Worm (Caenorhabditis elegans) whole organism, L3 larva: ENCODE data around the gene cut-4.

Experiments
- aly-2 ChIP-seq: fragments of 150-350 bp; optimal IDR thresholded peaks from 2 replicates; lab custom pipeline; 2014; ENCODE audit warnings: missing biosample characterization, missing genetic modification characterization
- ceh-82 ChIP-seq: fragments of 150-350 bp; optimal IDR thresholded peaks from 2 replicates; lab custom pipeline; 2014; ENCODE audit warnings: missing biosample characterization, missing genetic modification characterization
- fkh-10 ChIP-seq: sonication (generic microtip); optimal IDR thresholded peaks from 2 replicates; lab custom pipeline; 2017; ENCODE audit warnings: missing biosample characterization, missing genetic modification reagents, missing genetic modification characterization
- fos-1 ChIP-seq: fragments of 150-350 bp; optimal IDR thresholded peaks from 2 replicates; lab custom pipeline; 2014; ENCODE audit warnings: missing biosample characterization, missing genetic modification characterization
- jun-1 ChIP-seq: fragments of 150-350 bp; optimal IDR thresholded peaks from 2 replicates; lab custom pipeline; 2014; ENCODE audit warnings: missing biosample characterization, missing genetic modification reagents, missing genetic modification characterization
- lsy-12 ChIP-seq: sonication (generic microtip); optimal IDR thresholded peaks from 2 replicates; lab custom pipeline; 2016; ENCODE audit warnings: mild to moderate bottlenecking, missing genetic modification characterization, missing compliant biosample characterization
- nhr-12 ChIP-seq: fragments of 150-350 bp; optimal IDR thresholded peaks from 2 replicates; lab custom pipeline; 2014; ENCODE audit warnings: missing biosample characterization, missing genetic modification characterization
- nhr-43 ChIP-seq: sonication (generic microtip); optimal IDR thresholded peaks from 2 replicates; lab custom pipeline; 2016; ENCODE audit warnings: mild to moderate bottlenecking, missing genetic modification characterization, missing compliant biosample characterization; ENCODE audit not compliant: poor library complexity, severe bottlenecking
- unc-62 ChIP-seq: fragments of 150-350 bp; sonication (generic microtip); optimal IDR thresholded peaks from 4 replicates; lab custom pipeline; 2014; ENCODE audit warnings: missing biosample characterization, missing genetic modification reagents, missing genetic modification characterization
- zag-1 ChIP-seq: fragments of 150-350 bp; optimal IDR thresholded peaks from 2 replicates; lab custom pipeline; 2014; ENCODE audit warnings: missing biosample characterization, missing genetic modification characterization

DNA sequence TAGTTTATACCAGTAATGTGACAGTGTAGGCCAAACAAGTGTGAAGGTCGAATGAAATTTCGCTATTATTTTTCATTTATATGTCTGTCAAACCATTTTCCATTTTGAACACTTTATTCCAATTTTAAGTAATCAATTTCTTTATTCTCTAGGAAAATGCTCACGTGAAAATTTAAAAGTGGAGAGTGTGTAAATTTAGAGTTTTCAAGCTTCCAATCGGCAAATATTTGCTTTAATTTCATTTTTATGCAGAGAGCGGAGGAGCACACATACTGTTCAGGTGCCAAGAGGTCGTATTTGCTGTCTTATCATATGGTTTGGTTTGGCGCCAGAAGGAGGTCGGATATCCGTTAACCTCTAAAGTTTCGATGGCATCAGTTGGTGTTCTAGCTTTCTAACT is 10.9 kb downstream of the cut-4 start:
- TF ChIP-seq unc-62 (GFP tag; lab: Kevin White, UChicago) (no peak), lsy-12 (tag; lab: Kevin White, UChicago) (no peak), fkh-10 (GFP tag; lab: Kevin White, UChicago) (no peak), fos-1 (tag; lab: Kevin White, UChicago) (no peak), aly-2 (tag; lab: Kevin White, UChicago) (no peak), ceh-82 (no peak), jun-1 (tag; lab: Kevin White, UChicago) (no peak), nhr-43 (tag; lab: Kevin White, UChicago) (no peak), zag-1 (no peak), nhr-12 (tag; lab: Kevin White, UChicago) (no peak)
